Worm (Caenorhabditis elegans): Measurements from ENCODE around the gene grl-28.
"Not testable (repeated sequence)": the region's sequence is repeated elsewhere in the genome, so short reads cannot be mapped to it uniquely, and the experiment has no call there.

- not testable (repeated sequence) for TF ChIP-seq nhr-76 (tag; optimal IDR thresholded peaks at IDR 0.05); jun-1 (tag; optimal IDR thresholded peaks at IDR 0.05); ztf-11 (tag; optimal IDR thresholded peaks at IDR 0.05); lin-13 (GFP tag; optimal IDR thresholded peaks at IDR 0.05); aly-2 (tag; optimal IDR thresholded peaks at IDR 0.05); unc-98 (GFP tag; IDR thresholded peaks at IDR 0.05); C16A3.4 (tag; optimal IDR thresholded peaks at IDR 0.05); aha-1 (tag; optimal IDR thresholded peaks at IDR 0.05); lin-35 (GFP tag; optimal IDR thresholded peaks at IDR 0.05); nhr-11 (tag; optimal IDR thresholded peaks at IDR 0.05); ceh-88 (GFP tag; IDR thresholded peaks at IDR 0.05); elt-3 (tag; optimal IDR thresholded peaks at IDR 0.05); nhr-19 (GFP tag; conservative IDR thresholded peaks at IDR 0.05); rnt-1 (tag; optimal IDR thresholded peaks at IDR 0.05)
Observed at ce11 chrV:3597052-3597451, 45.4 kb upstream of the grl-28 start, which contains the start of gene srh-212.
